Fruit fly (Drosophila melanogaster) whole organism, embryonic: ENCODE measurements around the gene CG34454.

Source experiments
- CG1024 ChIP-seq: fragments of 200-800 bp; sonication (Bioruptor generic); IDR thresholded peaks from 2 replicates; pipeline ENCODE4 v1.3.6; 2022; ENCODE audit warnings: missing biosample characterization, missing genetic modification characterization
- CG11247 ChIP-seq: fragments of 200-800 bp; sonication (Bioruptor generic); IDR thresholded peaks from 2 replicates; pipeline ENCODE4 v1.3.6; 2022; ENCODE audit warnings: missing biosample characterization, missing genetic modification characterization
- CG11398 ChIP-seq: fragments of 200-800 bp; sonication (Bioruptor generic); optimal IDR thresholded peaks from 2 replicates; lab custom pipeline; 2016; ENCODE audit warnings: missing biosample characterization, missing genetic modification characterization
- CG12071 ChIP-seq: fragments of 200-800 bp; sonication (Bioruptor generic); optimal IDR thresholded peaks from 3 replicates; lab custom pipeline; 2018; ENCODE audit warnings: missing biosample characterization, mild to moderate bottlenecking, missing genetic modification characterization
- CG12155 ChIP-seq: fragments of 200-800 bp; sonication (Bioruptor generic); optimal IDR thresholded peaks from 3 replicates; lab custom pipeline; 2016; ENCODE audit warnings: missing biosample characterization, missing genetic modification characterization
- CG12769 ChIP-seq: fragments of 200-800 bp; sonication (Bioruptor generic); optimal IDR thresholded peaks from 2 replicates; lab custom pipeline; 2019; ENCODE audit warnings: missing biosample characterization, mild to moderate bottlenecking, missing genetic modification characterization, moderate library complexity
- CG13894 ChIP-seq: fragments of 200-800 bp; sonication (Bioruptor generic); optimal IDR thresholded peaks from 3 replicates; lab custom pipeline; 2018; ENCODE audit warnings: missing biosample characterization, mild to moderate bottlenecking, missing genetic modification characterization, moderate library complexity
- CG14667 ChIP-seq: fragments of 200-800 bp; sonication (Bioruptor generic); IDR thresholded peaks from 2 replicates; pipeline ENCODE4 v1.3.6; 2022; ENCODE audit warnings: missing biosample characterization, missing genetic modification characterization
- CG14710 ChIP-seq: fragments of 200-800 bp; sonication (Bioruptor generic); optimal IDR thresholded peaks from 3 replicates; lab custom pipeline; 2019; ENCODE audit warnings: missing biosample characterization, mild to moderate bottlenecking, missing genetic modification characterization, moderate library complexity
- CG15011 ChIP-seq: fragments of 200-800 bp; sonication (Bioruptor generic); optimal IDR thresholded peaks from 3 replicates; lab custom pipeline; 2018; ENCODE audit warnings: missing biosample characterization, mild to moderate bottlenecking, missing genetic modification characterization
- CG15269 ChIP-seq: fragments of 200-800 bp; sonication (Bioruptor generic); optimal IDR thresholded peaks from 2 replicates; lab custom pipeline; 2018; ENCODE audit warnings: missing biosample characterization, mild to moderate bottlenecking, missing genetic modification characterization, moderate library complexity
- CG15514 ChIP-seq: fragments of 200-800 bp; sonication (Bioruptor generic); optimal IDR thresholded peaks from 3 replicates; lab custom pipeline; 2017; ENCODE audit warnings: missing biosample characterization, missing genetic modification characterization, mild to moderate bottlenecking, moderate library complexity, missing genetic modification reagents
- CG1647 ChIP-seq: fragments of 200-800 bp; sonication (Bioruptor generic); optimal IDR thresholded peaks from 3 replicates; lab custom pipeline; 2016; ENCODE audit warnings: missing biosample characterization, missing genetic modification characterization
- CG17385 ChIP-seq: fragments of 200-800 bp; sonication (Bioruptor generic); optimal IDR thresholded peaks from 3 replicates; lab custom pipeline; 2018; ENCODE audit warnings: missing biosample characterization, mild to moderate bottlenecking, missing genetic modification characterization
- CG3065 ChIP-seq: fragments of 200-800 bp; sonication (Bioruptor generic); optimal IDR thresholded peaks from 2 replicates; lab custom pipeline; 2016; ENCODE audit warnings: missing biosample characterization, missing genetic modification characterization
- CG3838 ChIP-seq: fragments of 200-800 bp; sonication (Bioruptor generic); optimal IDR thresholded peaks from 3 replicates; lab custom pipeline; 2016; ENCODE audit warnings: missing biosample characterization, missing genetic modification characterization
- CG4707 ChIP-seq: fragments of 200-800 bp; sonication (Bioruptor generic); optimal IDR thresholded peaks from 2 replicates; lab custom pipeline; 2018; ENCODE audit warnings: missing biosample characterization, mild to moderate bottlenecking, missing genetic modification characterization, moderate library complexity
- CG4730 ChIP-seq: fragments of 200-800 bp; sonication (Bioruptor generic); IDR thresholded peaks from 2 replicates; pipeline ENCODE4 v1.3.6; 2022; ENCODE audit warnings: missing biosample characterization, missing genetic modification characterization
- CG5245 ChIP-seq: fragments of 200-800 bp; sonication (Bioruptor generic); optimal IDR thresholded peaks from 3 replicates; lab custom pipeline; 2016; ENCODE audit warnings: missing biosample characterization, missing genetic modification characterization
- CG6654 ChIP-seq: fragments of 200-800 bp; sonication (Bioruptor generic); optimal IDR thresholded peaks from 2 replicates; lab custom pipeline; 2017; ENCODE audit warnings: missing biosample characterization, mild to moderate bottlenecking, missing genetic modification characterization
- CG7839 ChIP-seq: fragments of 200-800 bp; sonication (Bioruptor generic); optimal IDR thresholded peaks from 3 replicates; lab custom pipeline; 2018; ENCODE audit warnings: missing biosample characterization, mild to moderate bottlenecking, missing genetic modification characterization, moderate library complexity
- CG8359 ChIP-seq: fragments of 200-800 bp; sonication (Bioruptor generic); optimal IDR thresholded peaks from 2 replicates; lab custom pipeline; 2017; ENCODE audit warnings: missing biosample characterization, mild to moderate bottlenecking, missing genetic modification characterization, borderline replicate concordance
- Dll ChIP-seq: fragments of 200-800 bp; sonication (Bioruptor generic); IDR thresholded peaks from 4 replicates; pipeline ENCODE4 v1.3.6; 2022; ENCODE audit warnings: missing biosample characterization, missing genetic modification characterization; ENCODE audit not compliant: partially characterized antibody
- Drgx ChIP-seq: fragments of 200-800 bp; sonication (Bioruptor generic); IDR thresholded peaks from 2 replicates; pipeline ENCODE4 v1.3.6; 2022; ENCODE audit warnings: missing biosample characterization, missing genetic modification characterization
- E2f1 ChIP-seq: fragments of 200-800 bp; sonication (Bioruptor generic); IDR thresholded peaks from 2 replicates; pipeline ENCODE4 v1.3.6; 2022; ENCODE audit warnings: missing biosample characterization, missing genetic modification characterization
- Gsc ChIP-seq: fragments of 200-800 bp; sonication (Bioruptor generic); IDR thresholded peaks from 2 replicates; pipeline ENCODE4 v1.3.6; 2022; ENCODE audit warnings: missing biosample characterization, missing genetic modification characterization
- Hey ChIP-seq: fragments of 200-800 bp; sonication (Bioruptor generic); optimal IDR thresholded peaks from 3 replicates; lab custom pipeline; 2018; ENCODE audit warnings: missing biosample characterization, mild to moderate bottlenecking, missing genetic modification characterization
- HmgZ ChIP-seq: fragments of 200-800 bp; sonication (Bioruptor generic); optimal IDR thresholded peaks from 2 replicates; lab custom pipeline; 2018; ENCODE audit warnings: missing biosample characterization, mild to moderate bottlenecking, missing genetic modification characterization
- Hmr ChIP-seq: fragments of 200-800 bp; sonication (Bioruptor generic); optimal IDR thresholded peaks from 3 replicates; lab custom pipeline; 2017; ENCODE audit warnings: mild to moderate bottlenecking, missing biosample characterization, missing genetic modification reagents, missing genetic modification characterization
- NC2β ChIP-seq: fragments of 200-800 bp; sonication (Bioruptor generic); optimal IDR thresholded peaks from 2 replicates; lab custom pipeline; 2016; ENCODE audit warnings: missing biosample characterization, missing genetic modification characterization
- Sin3A ChIP-seq: fragments of >200 bp; optimal IDR thresholded peaks from 2 replicates; lab custom pipeline; 2018
- crp ChIP-seq, 2 experiments: fragments of 200-800 bp; sonication (Bioruptor generic); optimal IDR thresholded peaks; 2 replicates in 1 of 2; 3 replicates in 1 of 2; lab custom pipeline; 2017; ENCODE audit warnings: missing biosample characterization in 2 of 2, missing genetic modification characterization in 2 of 2, mild to moderate bottlenecking in 1 of 2, moderate library complexity in 1 of 2
- dmrt99B ChIP-seq: fragments of 200-800 bp; sonication (Bioruptor generic); optimal IDR thresholded peaks from 2 replicates; lab custom pipeline; 2018; ENCODE audit warnings: missing biosample characterization, mild to moderate bottlenecking, missing genetic modification characterization, moderate library complexity
- ewg ChIP-seq: fragments of 200-800 bp; sonication (Bioruptor generic); optimal IDR thresholded peaks from 3 replicates; lab custom pipeline; 2017; ENCODE audit warnings: mild to moderate bottlenecking, missing biosample characterization, missing genetic modification reagents, missing genetic modification characterization
- gsb-n ChIP-seq: fragments of 200-800 bp; sonication (Bioruptor generic); optimal IDR thresholded peaks from 3 replicates; lab custom pipeline; 2018; ENCODE audit warnings: missing biosample characterization, mild to moderate bottlenecking, missing genetic modification characterization
- gt ChIP-seq: fragments of 200-800 bp; sonication (Bioruptor generic); IDR thresholded peaks from 2 replicates; pipeline ENCODE4 v1.3.6; 2022; ENCODE audit warnings: missing biosample characterization, missing genetic modification characterization
- h ChIP-seq: fragments of >200 bp; optimal IDR thresholded peaks from 2 replicates; lab custom pipeline; 2017
- insv ChIP-seq, 2 experiments: fragments of 200-800 bp; sonication (Bioruptor generic); optimal IDR thresholded peaks; 3 replicates each; lab custom pipeline; 2016 to 2018; ENCODE audit warnings: missing biosample characterization in 2 of 2, missing genetic modification characterization in 2 of 2
- nmo ChIP-seq: fragments of 200-800 bp; sonication (Bioruptor generic); optimal IDR thresholded peaks from 2 replicates; lab custom pipeline; 2018; ENCODE audit warnings: missing biosample characterization, mild to moderate bottlenecking, missing genetic modification characterization, moderate library complexity
- pros ChIP-seq: fragments of 200-800 bp; sonication (Bioruptor generic); optimal IDR thresholded peaks from 3 replicates; lab custom pipeline; 2019; ENCODE audit warnings: missing biosample characterization, mild to moderate bottlenecking, missing genetic modification characterization, moderate library complexity
- pzg ChIP-seq: fragments of 200-800 bp; sonication (Bioruptor generic); optimal IDR thresholded peaks from 3 replicates; lab custom pipeline; 2018; ENCODE audit warnings: missing biosample characterization, mild to moderate bottlenecking, missing genetic modification characterization, moderate library complexity
- ro ChIP-seq: fragments of 200-800 bp; sonication (Bioruptor generic); IDR thresholded peaks from 2 replicates; pipeline ENCODE4 v1.3.6; 2022; ENCODE audit warnings: missing biosample characterization, missing genetic modification characterization
- sd ChIP-seq: fragments of 200-800 bp; sonication (Bioruptor generic); optimal IDR thresholded peaks from 3 replicates; lab custom pipeline; 2018; ENCODE audit warnings: missing biosample characterization, mild to moderate bottlenecking, missing genetic modification characterization, moderate library complexity
- so ChIP-seq: fragments of 200-800 bp; sonication (Bioruptor generic); IDR thresholded peaks from 3 replicates; pipeline ENCODE4 v1.3.6; 2022; ENCODE audit warnings: missing biosample characterization, missing genetic modification characterization
- ssp ChIP-seq: fragments of 200-800 bp; sonication (Bioruptor generic); IDR thresholded peaks from 2 replicates; pipeline ENCODE4 v1.3.6; 2022; ENCODE audit warnings: missing biosample characterization, missing genetic modification characterization
- tup ChIP-seq: fragments of 200-800 bp; sonication (Bioruptor generic); optimal IDR thresholded peaks from 2 replicates; lab custom pipeline; 2016; ENCODE audit warnings: missing biosample characterization, mild to moderate bottlenecking, missing genetic modification characterization, moderate library complexity
- wek ChIP-seq: fragments of 200-800 bp; sonication (Bioruptor generic); optimal IDR thresholded peaks from 3 replicates; lab custom pipeline; 2018; ENCODE audit warnings: missing biosample characterization, mild to moderate bottlenecking, missing genetic modification characterization, moderate library complexity
- zen ChIP-seq: fragments of 200-800 bp; sonication (Bioruptor generic); optimal IDR thresholded peaks from 3 replicates; lab custom pipeline; 2018; ENCODE audit warnings: missing biosample characterization, mild to moderate bottlenecking, missing genetic modification characterization, moderate library complexity

The CG34454 gene

dm6 chr3L:223019-223902, 8.9 kb downstream of the CG34454 start, which contains the start of the genes pyx and CG33229 (continued):
- TF ChIP-seq Hmr (GFP tag; lab: Kevin White, UChicago), result peak; percentile 80
- TF ChIP-seq CG14667 (GFP tag; lab: Robert Waterston, UW), result peak; percentile 67
- peak; percentile 60; the same call in 1 of the 3 replicates for TF ChIP-seq so (GFP tag; lab: Robert Waterston, UW)
- TF ChIP-seq crp (GFP tag; optimal IDR thresholded peaks at IDR 0.05; lab: Kevin White, UChicago), result peak in 1 of 2 experiments; percentile 30
- peak; percentile 91 for TF ChIP-seq nmo (GFP tag; lab: Kevin White, UChicago)
- peak; percentile 88 for TF ChIP-seq CG13894 (tag; lab: Kevin White, UChicago)
- TF ChIP-seq NC2β, result peak; percentile 53
- TF ChIP-seq CG1647 (GFP tag; lab: Kevin White, UChicago), result peak; percentile 89
- peak; percentile 56 for TF ChIP-seq CG3838 (GFP tag; lab: Kevin White, UChicago)
- peak; percentile 57 for TF ChIP-seq pzg (GFP tag; lab: Kevin White, UChicago)
- TF ChIP-seq ssp, result peak; percentile 80
- TF ChIP-seq Drgx (GFP tag; lab: Robert Waterston, UW), result peak; percentile 77
- TF ChIP-seq CG14710 (tag; lab: Kevin White, UChicago), result peak; percentile 77
- TF ChIP-seq h (lab: Kevin White, UChicago), result no peak
- peak; percentile 56 for TF ChIP-seq HmgZ (tag; lab: Kevin White, UChicago)
- peak; percentile 77 for TF ChIP-seq zen (tag; lab: Kevin White, UChicago)
- TF ChIP-seq CG4730 (GFP tag; lab: Robert Waterston, UW), result peak; percentile 64
- TF ChIP-seq CG5245 (GFP tag; lab: Kevin White, UChicago), result peak; percentile 41
- peak; percentile 55; the same call in 1 of the 2 replicates for TF ChIP-seq CG1024 (GFP tag; lab: Robert Waterston, UW)
- TF ChIP-seq Gsc, result no peak; the same call in 1 of the 2 replicates
- TF ChIP-seq CG15514 (GFP tag; lab: Kevin White, UChicago), result peak; percentile 65
- no peak; the same call in 1 of the 2 replicates for TF ChIP-seq gt (GFP tag; lab: Robert Waterston, UW)
- peak; percentile 68 for TF ChIP-seq CG17385 (GFP tag; lab: Kevin White, UChicago)
- peak; percentile 70 for TF ChIP-seq CG12071
- TF ChIP-seq CG11398, result no peak
- peak; percentile 68 for TF ChIP-seq CG11247 (GFP tag; lab: Robert Waterston, UW)
- no peak for TF ChIP-seq pros
- no peak for TF ChIP-seq gsb-n (tag; lab: Kevin White, UChicago)
- TF ChIP-seq tup (GFP tag; lab: Kevin White, UChicago), result peak; percentile 65
- TF ChIP-seq Hey (tag; lab: Kevin White, UChicago), result peak; percentile 44
- peak; percentile 98 for TF ChIP-seq wek (GFP tag; lab: Kevin White, UChicago)
- TF ChIP-seq Sin3A (lab: Kevin White, UChicago), result no peak
- TF ChIP-seq CG4707 (GFP tag; lab: Kevin White, UChicago), result no peak
- TF ChIP-seq CG15269 (tag; lab: Kevin White, UChicago), result peak; percentile 88
- TF ChIP-seq ewg (GFP tag; lab: Kevin White, UChicago), result peak; percentile 66
- TF ChIP-seq CG3065, result peak; percentile 44
- TF ChIP-seq E2f1 (GFP tag; lab: Robert Waterston, UW), result peak; percentile 75
- 0 out of 4 replicates have a peak, but pooled peaks have one; percentile 26 for TF ChIP-seq Dll (GFP tag; lab: Robert Waterston, UW)
- TF ChIP-seq CG6654 (GFP tag; lab: Kevin White, UChicago), result peak; percentile 69
- peak; percentile 44; the same call in 1 of the 2 replicates for TF ChIP-seq ro (GFP tag; lab: Robert Waterston, UW)
- peak; percentile 87 for TF ChIP-seq CG7839 (tag; lab: Kevin White, UChicago)
- peak; percentile 81 for TF ChIP-seq dmrt99B
- peak; percentile 31 for TF ChIP-seq sd (tag; lab: Kevin White, UChicago)
- peak; percentile 57 for TF ChIP-seq CG15011 (GFP tag; lab: Kevin White, UChicago)
- peak; percentile 87 for TF ChIP-seq CG12155 (GFP tag; lab: Kevin White, UChicago)
- TF ChIP-seq CG8359, result peak; percentile 77
- TF ChIP-seq CG12769, result peak; percentile 80
- TF ChIP-seq insv (GFP tag; optimal IDR thresholded peaks at IDR 0.05; lab: Kevin White, UChicago), result peak in 1 of 2 experiments; percentile 57
